Worm (Caenorhabditis elegans): ENCODE measurements around the gene mtp-18.

ce11 chrX:6157411-6157916 is 48.7 kb downstream of the mtp-18 start:
- TF ChIP-seq rnt-1 (tag; optimal IDR thresholded peaks at IDR 0.05) (no peak), pha-4 (tag; optimal IDR thresholded peaks at IDR 0.05) (no peak), fkh-10 (GFP tag; optimal IDR thresholded peaks at IDR 0.05) (no peak), syd-9 (tag; optimal IDR thresholded peaks at IDR 0.05) (no peak), pqm-1 (tag; optimal IDR thresholded peaks at IDR 0.05) (no peak), C38D4.7 (GFP tag; optimal IDR thresholded peaks at IDR 0.05) (no peak), pros-1 (tag; optimal IDR thresholded peaks at IDR 0.05) (no peak), F13H6.1 (tag; optimal IDR thresholded peaks at IDR 0.05) (no peak), hlh-30 (tag; optimal IDR thresholded peaks at IDR 0.05; ENCODE audit: insufficient read depth) (no peak), dmd-4 (tag; optimal IDR thresholded peaks at IDR 0.05; ENCODE audit: borderline replicate concordance) (no peak), hlh-8 (tag; optimal IDR thresholded peaks at IDR 0.05) (no peak), unc-55 (GFP tag; optimal IDR thresholded peaks at IDR 0.05) (no peak), nhr-11 (tag; optimal IDR thresholded peaks at IDR 0.05) (no peak), ceh-18 (tag; optimal IDR thresholded peaks at IDR 0.05) (no peak)

Measured in whole organism, late embryonic.